Fruit fly (Drosophila melanogaster) whole organism, prepupa: ENCODE results near the gene mRpL39.

Source experiments
- CG10631 ChIP-seq: fragments of 200-800 bp; sonication (Bioruptor generic); optimal IDR thresholded peaks from 2 replicates; lab custom pipeline; 2016; ENCODE audit warnings: missing biosample characterization, missing genetic modification characterization
- CG11902 ChIP-seq: fragments of 200-800 bp; sonication (Bioruptor generic); optimal IDR thresholded peaks from 3 replicates; lab custom pipeline; 2016; ENCODE audit warnings: missing biosample characterization, missing genetic modification characterization
- CG1621 ChIP-seq: fragments of 200-800 bp; sonication (Bioruptor generic); optimal IDR thresholded peaks from 3 replicates; lab custom pipeline; 2018; ENCODE audit warnings: missing biosample characterization, mild to moderate bottlenecking, missing genetic modification characterization
- CG16779 ChIP-seq: fragments of 200-800 bp; sonication (Bioruptor generic); optimal IDR thresholded peaks from 3 replicates; lab custom pipeline; 2017; ENCODE audit warnings: missing biosample characterization, mild to moderate bottlenecking, missing genetic modification characterization
- CG3032 ChIP-seq: fragments of 200-800 bp; optimal IDR thresholded peaks from 2 replicates; lab custom pipeline; 2019; ENCODE audit warnings: missing biosample characterization, mild to moderate bottlenecking, missing genetic modification characterization, moderate library complexity
- CG31627 ChIP-seq: fragments of 200-800 bp; sonication (Bioruptor generic); optimal IDR thresholded peaks from 3 replicates; lab custom pipeline; 2016; ENCODE audit warnings: missing biosample characterization, missing genetic modification characterization
- CG32006 ChIP-seq: fragments of 200-800 bp; sonication (Bioruptor generic); optimal IDR thresholded peaks from 3 replicates; lab custom pipeline; 2017; ENCODE audit warnings: missing biosample characterization, mild to moderate bottlenecking, missing genetic modification characterization
- CG34406 ChIP-seq: fragments of 200-800 bp; sonication (Bioruptor generic); optimal IDR thresholded peaks from 3 replicates; lab custom pipeline; 2016; ENCODE audit warnings: missing biosample characterization, missing genetic modification characterization
- CG4318 ChIP-seq: fragments of 200-800 bp; sonication (Bioruptor generic); optimal IDR thresholded peaks from 3 replicates; lab custom pipeline; 2017; ENCODE audit warnings: missing biosample characterization, mild to moderate bottlenecking, missing genetic modification characterization
- CG6792 ChIP-seq: fragments of 200-800 bp; sonication (Bioruptor generic); optimal IDR thresholded peaks from 3 replicates; lab custom pipeline; 2016; ENCODE audit warnings: missing biosample characterization, missing genetic modification characterization
- CG6808 ChIP-seq: fragments of 200-800 bp; sonication (Bioruptor generic); optimal IDR thresholded peaks from 3 replicates; lab custom pipeline; 2017; ENCODE audit warnings: missing biosample characterization, missing genetic modification characterization, mild to moderate bottlenecking, moderate library complexity, missing genetic modification reagents
- CG6854 ChIP-seq: fragments of 200-800 bp; sonication (Bioruptor generic); optimal IDR thresholded peaks from 2 replicates; lab custom pipeline; 2017; ENCODE audit warnings: missing biosample characterization, mild to moderate bottlenecking, missing genetic modification characterization
- CG8119 ChIP-seq: fragments of 200-800 bp; sonication (Bioruptor generic); IDR thresholded peaks from 3 replicates; pipeline ENCODE4 v1.3.6; 2022; ENCODE audit warnings: missing biosample characterization, missing genetic modification characterization
- Eip75B ChIP-seq: fragments of 200-800 bp; sonication (Bioruptor generic); optimal IDR thresholded peaks from 3 replicates; lab custom pipeline; 2016; ENCODE audit warnings: missing biosample characterization, missing genetic modification characterization
- Eip78C ChIP-seq: fragments of 200-800 bp; sonication (Bioruptor generic); peaks from one replicate; lab custom pipeline; 2016; ENCODE audit warnings: missing biosample characterization, missing genetic modification characterization
- Eip93F ChIP-seq: fragments of 200-800 bp; sonication (Bioruptor generic); optimal IDR thresholded peaks from 2 replicates; lab custom pipeline; 2016; ENCODE audit warnings: missing biosample characterization, mild to moderate bottlenecking, missing genetic modification characterization
- Ets21C ChIP-seq: fragments of 200-800 bp; sonication (Bioruptor generic); optimal IDR thresholded peaks from 3 replicates; lab custom pipeline; 2016; ENCODE audit warnings: missing biosample characterization, missing genetic modification characterization
- Ets96B ChIP-seq: fragments of 200-800 bp; optimal IDR thresholded peaks from 2 replicates; lab custom pipeline; 2019; ENCODE audit warnings: missing biosample characterization, mild to moderate bottlenecking, missing genetic modification characterization, moderate library complexity
- Gug ChIP-seq: fragments of 200-800 bp; sonication (Bioruptor generic); IDR thresholded peaks from 2 replicates; pipeline ENCODE4 v1.3.6; 2022; ENCODE audit warnings: missing biosample characterization, missing genetic modification characterization
- Hr38 ChIP-seq: sonication (Bioruptor generic); optimal IDR thresholded peaks from 2 replicates; lab custom pipeline; 2016; ENCODE audit warnings: missing biosample characterization, missing genetic modification characterization
- Hr39 ChIP-seq: fragments of 200-800 bp; sonication (Bioruptor generic); optimal IDR thresholded peaks from 2 replicates; lab custom pipeline; 2016; ENCODE audit warnings: missing biosample characterization, missing genetic modification characterization
- Met ChIP-seq: fragments of 200-800 bp; sonication (Bioruptor generic); optimal IDR thresholded peaks from 3 replicates; lab custom pipeline; 2016; ENCODE audit warnings: missing biosample characterization, missing genetic modification characterization
- Sox14 ChIP-seq: fragments of 200-800 bp; sonication (Bioruptor generic); optimal IDR thresholded peaks from 3 replicates; lab custom pipeline; 2016; ENCODE audit warnings: missing biosample characterization, missing genetic modification characterization
- Sox15 ChIP-seq: fragments of 200-800 bp; sonication (Bioruptor generic); optimal IDR thresholded peaks from 3 replicates; lab custom pipeline; 2016; ENCODE audit warnings: missing biosample characterization, missing genetic modification characterization
- achi ChIP-seq: fragments of 200-800 bp; sonication (Bioruptor generic); optimal IDR thresholded peaks from 3 replicates; lab custom pipeline; 2016; ENCODE audit warnings: missing biosample characterization, missing genetic modification characterization
- dac ChIP-seq: fragments of 200-800 bp; sonication (Bioruptor generic); optimal IDR thresholded peaks from 2 replicates; lab custom pipeline; 2017; ENCODE audit warnings: missing biosample characterization, mild to moderate bottlenecking, missing genetic modification characterization
- dsx ChIP-seq: fragments of 200-800 bp; optimal IDR thresholded peaks from 3 replicates; lab custom pipeline; 2019; ENCODE audit warnings: missing biosample characterization, mild to moderate bottlenecking, missing genetic modification characterization, moderate library complexity; ENCODE audit not compliant: poor library complexity, severe bottlenecking
- esn ChIP-seq: fragments of 200-800 bp; sonication (Bioruptor generic); optimal IDR thresholded peaks from 2 replicates; lab custom pipeline; 2016; ENCODE audit warnings: missing biosample characterization, mild to moderate bottlenecking, missing genetic modification characterization, moderate library complexity
- fd59A ChIP-seq: fragments of 200-800 bp; sonication (Bioruptor generic); optimal IDR thresholded peaks from 2 replicates; lab custom pipeline; 2017; ENCODE audit warnings: missing biosample characterization, mild to moderate bottlenecking, missing genetic modification characterization, missing genetic modification reagents
- fd85E ChIP-seq: fragments of 200-800 bp; sonication (Bioruptor generic); optimal IDR thresholded peaks from 3 replicates; lab custom pipeline; 2016; ENCODE audit warnings: missing biosample characterization, missing genetic modification characterization
- fkh ChIP-seq: fragments of 200-800 bp; sonication (Bioruptor generic); optimal IDR thresholded peaks from 3 replicates; lab custom pipeline; 2017; ENCODE audit warnings: missing biosample characterization, mild to moderate bottlenecking, missing genetic modification characterization, moderate library complexity
- lz ChIP-seq: fragments of 200-800 bp; sonication (Bioruptor generic); optimal IDR thresholded peaks from 3 replicates; lab custom pipeline; 2016; ENCODE audit warnings: missing biosample characterization, missing genetic modification characterization
- pdm3 ChIP-seq: fragments of 200-800 bp; sonication (Bioruptor generic); optimal IDR thresholded peaks from 3 replicates; lab custom pipeline; 2016; ENCODE audit warnings: missing biosample characterization, missing genetic modification characterization
- salr ChIP-seq, 2 experiments: fragments of 200-800 bp; sonication (Bioruptor generic); optimal IDR thresholded peaks; 3 replicates each; lab custom pipeline; 2016 to 2018; ENCODE audit warnings: missing biosample characterization in 2 of 2, missing genetic modification characterization in 2 of 2, mild to moderate bottlenecking in 1 of 2
- spab ChIP-seq: fragments of 200-800 bp; sonication (Bioruptor generic); optimal IDR thresholded peaks from 2 replicates; lab custom pipeline; 2017; ENCODE audit warnings: missing biosample characterization, mild to moderate bottlenecking, missing genetic modification characterization, missing genetic modification reagents
- ss ChIP-seq, 2 experiments: fragments of 200-800 bp; sonication (Bioruptor generic); optimal IDR thresholded peaks; 2 replicates in 1 of 2; 3 replicates in 1 of 2; lab custom pipeline; 2017 to 2018; ENCODE audit warnings: mild to moderate bottlenecking in 2 of 2, missing biosample characterization in 2 of 2, missing genetic modification characterization in 2 of 2, moderate library complexity in 1 of 2
- svp ChIP-seq: fragments of 200-800 bp; sonication (Bioruptor generic); peaks from one replicate; lab custom pipeline; 2016; ENCODE audit warnings: missing biosample characterization, missing genetic modification characterization
- vri ChIP-seq: fragments of 200-800 bp; sonication (Bioruptor generic); optimal IDR thresholded peaks from 3 replicates; lab custom pipeline; 2016; ENCODE audit warnings: missing biosample characterization, mild to moderate bottlenecking, missing genetic modification characterization

The mRpL39 gene

dm6 chr3L:14967691-14968538 lies 31.6 kb downstream of the mRpL39 start:
- no peak for TF ChIP-seq CG3032 (tag; lab: Kevin White, UChicago)
- no peak for TF ChIP-seq fd59A
- no peak for TF ChIP-seq spab (GFP tag; lab: Kevin White, UChicago)
- TF ChIP-seq esn: no peak
- TF ChIP-seq fkh (GFP tag; lab: Kevin White, UChicago): no peak
- no peak for TF ChIP-seq pdm3 (GFP tag; lab: Kevin White, UChicago)
- no peak for TF ChIP-seq Sox15
- no peak for TF ChIP-seq CG16779
- TF ChIP-seq Eip93F (GFP tag; lab: Kevin White, UChicago): no peak
- TF ChIP-seq CG6808 (GFP tag; lab: Kevin White, UChicago): no peak
- TF ChIP-seq CG31627: no peak
- no peak for TF ChIP-seq CG11902 (GFP tag; lab: Kevin White, UChicago)
- no peak for TF ChIP-seq salr (GFP tag; optimal IDR thresholded peaks at IDR 0.05; lab: Kevin White, UChicago)
- TF ChIP-seq CG34406 (GFP tag; lab: Kevin White, UChicago): no peak
- no peak for TF ChIP-seq CG6854
- TF ChIP-seq fd85E (GFP tag; lab: Kevin White, UChicago): no peak
- no peak for TF ChIP-seq Sox14 (GFP tag; lab: Kevin White, UChicago)
- no peak for TF ChIP-seq CG6792
- no peak for TF ChIP-seq vri (GFP tag; lab: Kevin White, UChicago)
- TF ChIP-seq, all 60 proteins: peak for 0

- TF ChIP-seq svp (GFP tag; lab: Kevin White, UChicago) (peak; percentile 1), CG4318 (GFP tag; lab: Kevin White, UChicago) (no peak)
These were observed 33.1 kb downstream of the mRpL39 start for dm6 chr3L:14966199-14966858.

DNA sequence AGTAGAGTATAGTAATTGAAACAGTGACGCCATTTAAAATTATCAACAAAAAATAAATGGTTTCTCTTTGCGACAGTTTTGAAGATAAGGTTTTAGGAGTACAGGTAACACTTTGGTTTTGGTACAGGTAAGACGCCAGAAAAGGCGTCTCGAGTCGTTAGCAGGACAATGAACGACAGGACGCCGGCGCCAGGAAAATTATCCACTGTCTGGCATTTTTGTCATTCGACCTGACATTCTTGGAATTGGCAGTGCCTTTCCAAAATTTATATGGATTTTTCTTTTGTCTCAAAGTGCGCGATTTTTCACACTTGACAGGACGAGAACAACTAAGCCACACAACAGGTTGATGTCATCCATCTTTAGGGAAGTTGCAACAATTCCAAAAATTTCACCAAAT lies 34.6 kb downstream of the mRpL39 start:
- TF ChIP-seq CG8119 (GFP tag; lab: Robert Waterston, UW) (no peak), salr (GFP tag; optimal IDR thresholded peaks at IDR 0.05; lab: Kevin White, UChicago) (no peak), CG11902 (GFP tag; lab: Kevin White, UChicago) (no peak), pdm3 (GFP tag; lab: Kevin White, UChicago) (no peak), achi (GFP tag; lab: Kevin White, UChicago) (no peak), dsx (GFP tag; lab: Kevin White, UChicago) (no peak), Eip75B (no peak), Hr38 (GFP tag; lab: Kevin White, UChicago) (no peak)

DNA sequence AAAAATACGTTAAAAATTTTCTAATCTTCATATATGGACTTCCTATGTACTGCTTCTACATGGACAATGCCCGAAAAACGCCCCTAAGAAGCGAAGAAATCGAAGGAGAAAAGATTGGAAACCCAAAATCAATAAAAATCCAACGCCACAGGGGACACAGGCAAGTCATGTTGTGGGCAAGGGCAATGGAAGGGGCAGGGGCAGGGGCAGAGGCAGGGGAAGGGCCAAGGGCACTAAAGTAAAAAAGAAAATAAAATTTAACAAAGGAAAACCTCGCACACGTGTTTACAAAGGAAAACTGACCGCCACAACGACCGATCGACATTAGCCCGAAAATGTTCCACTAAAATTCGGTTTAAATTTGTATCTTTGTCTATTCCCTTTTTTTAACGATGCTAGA lies 36.7 kb downstream of the mRpL39 start:
- TF ChIP-seq Eip78C (no peak), CG1621 (tag; lab: Kevin White, UChicago) (no peak), CG32006 (GFP tag; lab: Kevin White, UChicago) (no peak), lz (no peak), Met (no peak), salr (GFP tag; optimal IDR thresholded peaks at IDR 0.05; lab: Kevin White, UChicago) (no peak), achi (GFP tag; lab: Kevin White, UChicago) (no peak), dac (GFP tag; lab: Kevin White, UChicago) (no peak), ss (GFP tag; optimal IDR thresholded peaks at IDR 0.05; lab: Kevin White, UChicago) (no peak), CG34406 (GFP tag; lab: Kevin White, UChicago) (no peak), CG10631 (no peak), Ets96B (tag; lab: Kevin White, UChicago) (no peak), Hr39 (GFP tag; lab: Kevin White, UChicago) (no peak), Gug (GFP tag; lab: Robert Waterston, UW) (no peak), dsx (GFP tag; lab: Kevin White, UChicago) (no peak), Ets21C (no peak), Eip75B (no peak), fd59A (no peak)
